Fruit fly (Drosophila melanogaster) S2 (cell line): ENCODE results near the gene lobo.

Source experiments
- CG8478 ChIP-seq: fragments of >200 bp; optimal IDR thresholded peaks from 2 replicates; lab custom pipeline; 2018
- CTCF ChIP-seq, 2 experiments: fragments of >200 bp; optimal IDR thresholded peaks; 2 replicates each; lab custom pipeline; 2018

- no peak for TF ChIP-seq CG8478 (lab: Kevin White, UChicago)
- no peak for TF ChIP-seq CTCF (optimal IDR thresholded peaks at IDR 0.05; lab: Kevin White, UChicago)
Observed at dm6 chr3R:25239880-25240279, 46.3 kb upstream of the lobo start, which contains the start of gene to.
